Worm (Caenorhabditis elegans) whole organism, L3 larva: ENCODE measurements around the gene H20E11.1.

Experiments used
- R02D3.7 ChIP-seq: fragments of 150-350 bp; optimal IDR thresholded peaks from 2 replicates; lab custom pipeline; 2014; ENCODE audit warnings: missing biosample characterization, missing genetic modification characterization
- ZK546.5 ChIP-seq: sonication (generic microtip); optimal IDR thresholded peaks from 2 replicates; lab custom pipeline; 2017; ENCODE audit warnings: missing biosample characterization, missing genetic modification characterization
- aly-2 ChIP-seq: fragments of 150-350 bp; optimal IDR thresholded peaks from 2 replicates; lab custom pipeline; 2014; ENCODE audit warnings: missing biosample characterization, missing genetic modification characterization
- ama-1 ChIP-seq: fragments of 150-350 bp; optimal IDR thresholded peaks from 2 replicates; lab custom pipeline; 2018
- ceh-16 ChIP-seq: sonication (generic microtip); optimal IDR thresholded peaks from 2 replicates; lab custom pipeline; 2017; ENCODE audit warnings: missing biosample characterization, missing genetic modification characterization
- ceh-28 ChIP-seq: fragments of 150-350 bp; optimal IDR thresholded peaks from 2 replicates; lab custom pipeline; 2014; ENCODE audit warnings: missing biosample characterization, missing genetic modification reagents, missing genetic modification characterization
- ceh-82 ChIP-seq: fragments of 150-350 bp; optimal IDR thresholded peaks from 2 replicates; lab custom pipeline; 2014; ENCODE audit warnings: missing biosample characterization, missing genetic modification characterization
- ceh-9 ChIP-seq: sonication (generic microtip); optimal IDR thresholded peaks from 2 replicates; lab custom pipeline; 2018; ENCODE audit warnings: missing biosample characterization, missing genetic modification characterization
- daf-12 ChIP-seq: fragments of 150-350 bp; optimal IDR thresholded peaks from 2 replicates; lab custom pipeline; 2014; ENCODE audit warnings: missing biosample characterization, missing genetic modification reagents, missing genetic modification characterization
- egl-27 ChIP-seq: sonication (generic microtip); optimal IDR thresholded peaks from 4 replicates; lab custom pipeline; 2017; ENCODE audit warnings: missing biosample characterization, missing genetic modification reagents, missing genetic modification characterization
- egl-5 ChIP-seq: fragments of 150-350 bp; optimal IDR thresholded peaks from 2 replicates; lab custom pipeline; 2017; ENCODE audit warnings: missing biosample characterization, missing genetic modification reagents, missing genetic modification characterization, inconsistent platforms
- elt-1 ChIP-seq: fragments of 150-350 bp; optimal IDR thresholded peaks from 2 replicates; lab custom pipeline; 2014; ENCODE audit warnings: missing biosample characterization, missing genetic modification characterization
- elt-2 ChIP-seq: sonication (generic microtip); optimal IDR thresholded peaks from 2 replicates; lab custom pipeline; 2016; ENCODE audit warnings: missing genetic modification reagents, mild to moderate bottlenecking, missing genetic modification characterization, missing compliant biosample characterization
- elt-3 ChIP-seq, 3 experiments: fragments of 150-350 bp in 1 of 3; sonication (generic microtip) in 2 of 3; optimal IDR thresholded peaks; 2 replicates in 2 of 3; 4 replicates in 1 of 3; lab custom pipeline; 2014 to 2017; ENCODE audit warnings: missing biosample characterization in 3 of 3, missing genetic modification characterization in 3 of 3
- eor-1 ChIP-seq, 2 experiments: fragments of 150-350 bp; optimal IDR thresholded peaks; 2 replicates each; lab custom pipeline; 2014 to 2018; ENCODE audit warnings: missing biosample characterization in 2 of 2, missing genetic modification characterization in 2 of 2
- fkh-10 ChIP-seq: sonication (generic microtip); optimal IDR thresholded peaks from 2 replicates; lab custom pipeline; 2017; ENCODE audit warnings: missing biosample characterization, missing genetic modification reagents, missing genetic modification characterization
- fkh-2 ChIP-seq: fragments of 150-350 bp; optimal IDR thresholded peaks from 2 replicates; lab custom pipeline; 2014; ENCODE audit warnings: missing biosample characterization, missing genetic modification reagents, missing genetic modification characterization
- fos-1 ChIP-seq: fragments of 150-350 bp; optimal IDR thresholded peaks from 2 replicates; lab custom pipeline; 2014; ENCODE audit warnings: missing biosample characterization, missing genetic modification characterization
- hmg-11 ChIP-seq: sonication (generic microtip); optimal IDR thresholded peaks from 2 replicates; lab custom pipeline; 2016; ENCODE audit warnings: missing genetic modification characterization, missing compliant biosample characterization
- jun-1 ChIP-seq: fragments of 150-350 bp; optimal IDR thresholded peaks from 2 replicates; lab custom pipeline; 2014; ENCODE audit warnings: missing biosample characterization, missing genetic modification reagents, missing genetic modification characterization
- lin-15B ChIP-seq: fragments of 150-350 bp; optimal IDR thresholded peaks from 2 replicates; lab custom pipeline; 2014; ENCODE audit warnings: missing biosample characterization, missing genetic modification characterization
- lin-39 ChIP-seq: fragments of 150-350 bp; optimal IDR thresholded peaks from 2 replicates; lab custom pipeline; 2018; ENCODE audit warnings: missing biosample characterization, missing genetic modification reagents, missing genetic modification characterization
- lsy-12 ChIP-seq: sonication (generic microtip); optimal IDR thresholded peaks from 2 replicates; lab custom pipeline; 2016; ENCODE audit warnings: mild to moderate bottlenecking, missing genetic modification characterization, missing compliant biosample characterization
- mdl-1 ChIP-seq: fragments of 150-350 bp; optimal IDR thresholded peaks from 2 replicates; lab custom pipeline; 2014; ENCODE audit warnings: missing biosample characterization, missing genetic modification characterization
- mml-1 ChIP-seq: fragments of 150-350 bp; sonication (generic microtip); optimal IDR thresholded peaks from 3 replicates; lab custom pipeline; 2014; ENCODE audit warnings: missing biosample characterization, missing genetic modification characterization
- nfya-1 ChIP-seq: sonication (generic microtip); optimal IDR thresholded peaks from 2 replicates; lab custom pipeline; 2017; ENCODE audit warnings: missing genetic modification characterization, mild to moderate bottlenecking, missing compliant biosample characterization, antibody characterized with exemption, moderate library complexity; ENCODE audit not compliant: insufficient read depth
- nhr-11 ChIP-seq: fragments of 150-350 bp; optimal IDR thresholded peaks from 2 replicates; lab custom pipeline; 2014; ENCODE audit warnings: missing biosample characterization, missing genetic modification characterization
- nhr-12 ChIP-seq: fragments of 150-350 bp; optimal IDR thresholded peaks from 2 replicates; lab custom pipeline; 2014; ENCODE audit warnings: missing biosample characterization, missing genetic modification characterization
- nhr-23 ChIP-seq: fragments of 150-350 bp; optimal IDR thresholded peaks from 2 replicates; lab custom pipeline; 2014; ENCODE audit warnings: missing biosample characterization, missing genetic modification reagents, missing genetic modification characterization
- nhr-237 ChIP-seq: fragments of 150-350 bp; optimal IDR thresholded peaks from 2 replicates; lab custom pipeline; 2014; ENCODE audit warnings: missing biosample characterization, missing genetic modification characterization
- nhr-25 ChIP-seq: sonication (generic microtip); optimal IDR thresholded peaks from 2 replicates; lab custom pipeline; 2017; ENCODE audit warnings: missing biosample characterization, missing genetic modification characterization
- nhr-28 ChIP-seq: fragments of 150-350 bp; optimal IDR thresholded peaks from 2 replicates; lab custom pipeline; 2014; ENCODE audit warnings: missing biosample characterization, missing genetic modification characterization
- nhr-43 ChIP-seq: sonication (generic microtip); optimal IDR thresholded peaks from 2 replicates; lab custom pipeline; 2016; ENCODE audit warnings: mild to moderate bottlenecking, missing genetic modification characterization, missing compliant biosample characterization; ENCODE audit not compliant: poor library complexity, severe bottlenecking
- nhr-67 ChIP-seq: fragments of 150-350 bp; optimal IDR thresholded peaks from 2 replicates; lab custom pipeline; 2014; ENCODE audit warnings: missing biosample characterization, missing genetic modification characterization
- nhr-76 ChIP-seq: fragments of 150-350 bp; sonication (generic microtip); optimal IDR thresholded peaks from 5 replicates; lab custom pipeline; 2014; ENCODE audit warnings: missing biosample characterization, missing genetic modification characterization
- nhr-77 ChIP-seq: fragments of 150-350 bp; optimal IDR thresholded peaks from 2 replicates; lab custom pipeline; 2014; ENCODE audit warnings: missing biosample characterization, missing genetic modification characterization
- pha-4 ChIP-seq: fragments of 150-350 bp; optimal IDR thresholded peaks from 2 replicates; lab custom pipeline; 2014; ENCODE audit warnings: missing biosample characterization, missing genetic modification reagents, missing genetic modification characterization
- pqm-1 ChIP-seq: fragments of 150-350 bp; optimal IDR thresholded peaks from 2 replicates; lab custom pipeline; 2017; ENCODE audit warnings: missing biosample characterization, missing genetic modification characterization, inconsistent platforms
- sea-2 ChIP-seq: fragments of 150-350 bp; sonication (generic microtip); optimal IDR thresholded peaks from 4 replicates; lab custom pipeline; 2014; ENCODE audit warnings: missing biosample characterization, missing genetic modification reagents, missing genetic modification characterization
- skn-1 ChIP-seq: fragments of 150-350 bp; optimal IDR thresholded peaks from 2 replicates; lab custom pipeline; 2014; ENCODE audit warnings: missing biosample characterization, missing genetic modification characterization
- snpc-4 ChIP-seq: fragments of 150-350 bp; optimal IDR thresholded peaks from 2 replicates; lab custom pipeline; 2014; ENCODE audit warnings: missing biosample characterization, missing genetic modification characterization
- tbx-2 ChIP-seq: sonication (generic microtip); optimal IDR thresholded peaks from 2 replicates; lab custom pipeline; 2016; ENCODE audit warnings: mild to moderate bottlenecking, missing genetic modification characterization, missing compliant biosample characterization
- unc-39 ChIP-seq: sonication (generic microtip); optimal IDR thresholded peaks from 4 replicates; lab custom pipeline; 2017; ENCODE audit warnings: missing biosample characterization, missing genetic modification characterization
- unc-62 ChIP-seq: fragments of 150-350 bp; sonication (generic microtip); optimal IDR thresholded peaks from 4 replicates; lab custom pipeline; 2014; ENCODE audit warnings: missing biosample characterization, missing genetic modification reagents, missing genetic modification characterization
- zag-1 ChIP-seq: fragments of 150-350 bp; optimal IDR thresholded peaks from 2 replicates; lab custom pipeline; 2014; ENCODE audit warnings: missing biosample characterization, missing genetic modification characterization
- ztf-11 ChIP-seq: fragments of 150-350 bp; optimal IDR thresholded peaks from 2 replicates; lab custom pipeline; 2014; ENCODE audit warnings: missing biosample characterization, missing genetic modification characterization
- ztf-4 ChIP-seq: fragments of 150-350 bp; optimal IDR thresholded peaks from 2 replicates; lab custom pipeline; 2014; ENCODE audit warnings: missing biosample characterization, missing genetic modification characterization

H20E11.1 gene

ce11 chrIV:6879666-6880210, 49.8 kb downstream of the H20E11.1 start:
- TF ChIP-seq tbx-2 (tag; lab: Kevin White, UChicago) (no peak), pqm-1 (tag; lab: Kevin White, UChicago) (no peak), snpc-4 (tag; lab: Kevin White, UChicago) (no peak), elt-2 (no peak), skn-1 (tag; lab: Kevin White, UChicago) (no peak), unc-39 (tag; lab: Kevin White, UChicago) (no peak), nhr-11 (no peak), ama-1 (no peak)
- TF ChIP-seq, all 47 proteins: peak for 0

ce11 chrIV:6880415-6880814, 50.5 kb downstream of the H20E11.1 start:
- TF ChIP-seq elt-2 = peak; percentile 98
- TF ChIP-seq pqm-1 (tag; lab: Kevin White, UChicago) = peak; percentile 97
- TF ChIP-seq pha-4 (tag; lab: Kevin White, UChicago) = peak; percentile 4
- no peak for TF ChIP-seq nhr-67 (tag; lab: Kevin White, UChicago)
- no peak for TF ChIP-seq ceh-9 (tag; lab: Kevin White, UChicago)
- no peak for TF ChIP-seq ztf-11 (tag; lab: Kevin White, UChicago)
- no peak for TF ChIP-seq elt-1 (tag; lab: Kevin White, UChicago)
- no peak for TF ChIP-seq elt-3 (tag; optimal IDR thresholded peaks at IDR 0.05; lab: Kevin White, UChicago)
- TF ChIP-seq jun-1 = peak; percentile 53
- no peak for TF ChIP-seq snpc-4 (tag; lab: Kevin White, UChicago)
- TF ChIP-seq zag-1 (tag; lab: Kevin White, UChicago) = no peak
- no peak for TF ChIP-seq skn-1 (tag; lab: Kevin White, UChicago)

ce11 chrIV:6881183-6881582, 51.2 kb downstream of the H20E11.1 start:
- TF ChIP-seq egl-5 (tag; lab: Kevin White, UChicago) (no peak), nhr-237 (tag; lab: Kevin White, UChicago) (no peak), fkh-2 (tag; lab: Kevin White, UChicago) (peak; percentile 26), ama-1 (no peak), skn-1 (tag; lab: Kevin White, UChicago) (no peak), lin-39 (tag; lab: Kevin White, UChicago) (peak; percentile 65), pha-4 (tag; lab: Kevin White, UChicago) (peak; percentile 87), ceh-16 (no peak), jun-1 (no peak), elt-2 (no peak), aly-2 (tag; lab: Kevin White, UChicago) (no peak), snpc-4 (tag; lab: Kevin White, UChicago) (no peak), nhr-11 (peak; percentile 31), hmg-11 (tag; lab: Kevin White, UChicago) (no peak), fkh-10 (peak; percentile 8), egl-27 (tag; lab: Kevin White, UChicago) (no peak), unc-62 (GFP tag; lab: Kevin White, UChicago) (no peak), ceh-82 (tag; lab: Kevin White, UChicago) (no peak), mml-1 (peak; percentile 62), zag-1 (tag; lab: Kevin White, UChicago) (no peak), unc-39 (tag; lab: Kevin White, UChicago) (no peak), nhr-77 (tag; lab: Kevin White, UChicago) (no peak), nhr-25 (tag; lab: Kevin White, UChicago) (no peak), ztf-4 (no peak), nhr-76 (tag; lab: Kevin White, UChicago) (no peak), mdl-1 (tag; lab: Kevin White, UChicago) (peak; percentile 32), tbx-2 (tag; lab: Kevin White, UChicago) (no peak), pqm-1 (tag; lab: Kevin White, UChicago) (no peak), ceh-9 (tag; lab: Kevin White, UChicago) (no peak), nhr-12 (tag; lab: Kevin White, UChicago) (no peak), ceh-28 (tag; lab: Kevin White, UChicago) (peak; percentile 39), daf-12 (tag; lab: Kevin White, UChicago) (no peak), fos-1 (no peak), elt-1 (tag; lab: Kevin White, UChicago) (no peak), nfya-1 (tag; lab: Kevin White, UChicago) (peak; percentile 82), eor-1 (tag; optimal IDR thresholded peaks at IDR 0.05; lab: Kevin White, UChicago) (no peak), nhr-67 (tag; lab: Kevin White, UChicago) (no peak), nhr-23 (tag; lab: Kevin White, UChicago) (no peak), R02D3.7 (no peak), ZK546.5 (tag; lab: Kevin White, UChicago) (no peak), lsy-12 (tag; lab: Kevin White, UChicago) (no peak), lin-15B (tag; lab: Kevin White, UChicago) (peak; percentile 27), nhr-43 (tag; lab: Kevin White, UChicago) (no peak), ztf-11 (tag; lab: Kevin White, UChicago) (no peak), sea-2 (no peak), nhr-28 (tag; lab: Kevin White, UChicago) (no peak), elt-3 (tag; optimal IDR thresholded peaks at IDR 0.05; lab: Kevin White, UChicago) (no peak)
